Fruit fly (Drosophila melanogaster) whole organism, embryonic: ENCODE data around the gene Sry-alpha.

Experiments used
- Abd-B ChIP-seq: fragments of 200-800 bp; sonication (Bioruptor generic); optimal IDR thresholded peaks from 2 replicates; lab custom pipeline; 2018; ENCODE audit warnings: missing biosample characterization, mild to moderate bottlenecking, missing genetic modification characterization, moderate library complexity
- Awh ChIP-seq: fragments of 200-800 bp; sonication (Bioruptor generic); IDR thresholded peaks from 2 replicates; pipeline ENCODE4, ENCODE4 v1.3.6; 2022; ENCODE audit warnings: missing biosample characterization, missing genetic modification characterization
- CG10654 ChIP-seq: fragments of 200-800 bp; sonication (Bioruptor generic); optimal IDR thresholded peaks from 2 replicates; lab custom pipeline; 2016; ENCODE audit warnings: missing biosample characterization, missing genetic modification characterization
- CG12391 ChIP-seq: fragments of 200-800 bp; sonication (Bioruptor generic); optimal IDR thresholded peaks from 3 replicates; lab custom pipeline; 2018; ENCODE audit warnings: missing biosample characterization, mild to moderate bottlenecking, missing genetic modification characterization, moderate library complexity
- CG13123 ChIP-seq: fragments of 200-800 bp; sonication (Bioruptor generic); optimal IDR thresholded peaks from 2 replicates; lab custom pipeline; 2016; ENCODE audit warnings: missing biosample characterization, missing genetic modification characterization
- CG14014 ChIP-seq: fragments of 200-800 bp; sonication (Bioruptor generic); IDR thresholded peaks from 2 replicates; pipeline ENCODE4 v1.3.6; 2022; ENCODE audit warnings: missing biosample characterization, missing genetic modification characterization
- CG15073 ChIP-seq: fragments of 200-800 bp; sonication (Bioruptor generic); optimal IDR thresholded peaks from 2 replicates; lab custom pipeline; 2016; ENCODE audit warnings: missing biosample characterization, missing genetic modification characterization
- CG16813 ChIP-seq: fragments of 200-800 bp; sonication (Bioruptor generic); IDR thresholded peaks from 3 replicates; pipeline ENCODE4 v1.3.6; 2022; ENCODE audit warnings: missing biosample characterization, missing genetic modification characterization; ENCODE audit not compliant: partially characterized antibody
- CG16863 ChIP-seq: fragments of 200-800 bp; sonication (Bioruptor generic); optimal IDR thresholded peaks from 3 replicates; lab custom pipeline; 2016; ENCODE audit warnings: missing biosample characterization, missing genetic modification characterization
- CG2120 ChIP-seq: fragments of 200-800 bp; sonication (Bioruptor generic); optimal IDR thresholded peaks from 3 replicates; lab custom pipeline; 2016; ENCODE audit warnings: missing biosample characterization, missing genetic modification characterization
- CG2712 ChIP-seq: fragments of 200-800 bp; optimal IDR thresholded peaks from 3 replicates; lab custom pipeline; 2019; ENCODE audit warnings: missing biosample characterization, mild to moderate bottlenecking, missing genetic modification characterization, moderate library complexity
- CG32532 ChIP-seq: fragments of 200-800 bp; sonication (Bioruptor generic); IDR thresholded peaks from 2 replicates; pipeline ENCODE4 v1.3.6; 2022; ENCODE audit warnings: missing biosample characterization, missing genetic modification characterization
- CG4424 ChIP-seq: fragments of 200-800 bp; sonication (Bioruptor generic); optimal IDR thresholded peaks from 3 replicates; lab custom pipeline; 2016; ENCODE audit warnings: missing biosample characterization, missing genetic modification characterization
- CG4730 ChIP-seq: fragments of 200-800 bp; sonication (Bioruptor generic); IDR thresholded peaks from 2 replicates; pipeline ENCODE4 v1.3.6; 2022; ENCODE audit warnings: missing biosample characterization, missing genetic modification characterization
- CG7372 ChIP-seq: fragments of 200-800 bp; sonication (Bioruptor generic); IDR thresholded peaks from 2 replicates; pipeline ENCODE4 v1.3.6; 2022; ENCODE audit warnings: missing biosample characterization, missing genetic modification characterization
- CG8924 ChIP-seq: fragments of 200-800 bp; optimal IDR thresholded peaks from 3 replicates; lab custom pipeline; 2019; ENCODE audit warnings: missing biosample characterization, mild to moderate bottlenecking, missing genetic modification characterization, moderate library complexity
- CG9817 ChIP-seq: fragments of 200-800 bp; sonication (Bioruptor generic); optimal IDR thresholded peaks from 2 replicates; lab custom pipeline; 2018; ENCODE audit warnings: missing biosample characterization, mild to moderate bottlenecking, missing genetic modification characterization, moderate library complexity
- D19A ChIP-seq: fragments of 200-800 bp; optimal IDR thresholded peaks from 3 replicates; lab custom pipeline; 2019; ENCODE audit warnings: missing biosample characterization, mild to moderate bottlenecking, missing genetic modification characterization, moderate library complexity
- Gug ChIP-seq: fragments of 200-800 bp; sonication (Bioruptor generic); IDR thresholded peaks from 4 replicates; pipeline ENCODE4 v1.3.6; 2022; ENCODE audit warnings: missing biosample characterization, missing genetic modification characterization
- H15 ChIP-seq: fragments of 200-800 bp; sonication (Bioruptor generic); IDR thresholded peaks from 3 replicates; pipeline ENCODE4 v1.3.6; 2022; ENCODE audit warnings: missing biosample characterization, missing genetic modification characterization
- HLHmδ ChIP-seq: fragments of 200-800 bp; sonication (Bioruptor generic); optimal IDR thresholded peaks from 2 replicates; lab custom pipeline; 2018; ENCODE audit warnings: missing biosample characterization, mild to moderate bottlenecking, missing genetic modification characterization, moderate library complexity
- Hr39 ChIP-seq: fragments of >200 bp; optimal IDR thresholded peaks from 2 replicates; lab custom pipeline; 2017
- Mad ChIP-seq: fragments of 200-800 bp; sonication (Bioruptor generic); optimal IDR thresholded peaks from 2 replicates; lab custom pipeline; 2016; ENCODE audit warnings: missing biosample characterization, missing genetic modification characterization
- Meics ChIP-seq: fragments of 200-800 bp; sonication (Bioruptor generic); optimal IDR thresholded peaks from 2 replicates; lab custom pipeline; 2017; ENCODE audit warnings: missing biosample characterization, mild to moderate bottlenecking, missing genetic modification characterization
- Nf-YC ChIP-seq: fragments of 200-800 bp; optimal IDR thresholded peaks from 3 replicates; lab custom pipeline; 2019; ENCODE audit warnings: missing biosample characterization, mild to moderate bottlenecking, missing genetic modification characterization, moderate library complexity
- Ptx1 ChIP-seq: fragments of 200-800 bp; sonication (Bioruptor generic); IDR thresholded peaks from 2 replicates; pipeline ENCODE4 v1.3.6; 2022; ENCODE audit warnings: missing biosample characterization, missing genetic modification characterization
- Scr ChIP-seq: fragments of 200-800 bp; sonication (Bioruptor generic); IDR thresholded peaks from 2 replicates; pipeline ENCODE4 v1.3.6; 2022; ENCODE audit warnings: missing biosample characterization, missing genetic modification characterization; ENCODE audit not compliant: partially characterized antibody
- ab ChIP-seq: fragments of 200-800 bp; sonication (Bioruptor generic); optimal IDR thresholded peaks from 2 replicates; lab custom pipeline; 2016; ENCODE audit warnings: missing biosample characterization, missing genetic modification characterization
- ac ChIP-seq: fragments of 200-800 bp; sonication (Bioruptor generic); optimal IDR thresholded peaks from 3 replicates; lab custom pipeline; 2017; ENCODE audit warnings: missing biosample characterization, mild to moderate bottlenecking, missing genetic modification characterization
- amos ChIP-seq: fragments of 200-800 bp; sonication (Bioruptor generic); IDR thresholded peaks from 2 replicates; pipeline ENCODE4 v1.3.6; 2022; ENCODE audit warnings: missing biosample characterization, missing genetic modification characterization; ENCODE audit not compliant: partially characterized antibody
- crol ChIP-seq: fragments of 200-800 bp; sonication (Bioruptor generic); IDR thresholded peaks from 2 replicates; pipeline ENCODE4 v1.3.6; 2022; ENCODE audit warnings: missing biosample characterization, missing genetic modification characterization
- fd64A ChIP-seq: fragments of 200-800 bp; sonication (Bioruptor generic); optimal IDR thresholded peaks from 3 replicates; lab custom pipeline; 2018; ENCODE audit warnings: missing biosample characterization, mild to moderate bottlenecking, missing genetic modification characterization
- ftz-f1 ChIP-seq: fragments of 200-800 bp; sonication (Bioruptor generic); optimal IDR thresholded peaks from 2 replicates; lab custom pipeline; 2016; ENCODE audit warnings: missing biosample characterization, missing genetic modification characterization
- gcm2 ChIP-seq: fragments of 200-800 bp; sonication (Bioruptor generic); optimal IDR thresholded peaks from 2 replicates; lab custom pipeline; 2016; ENCODE audit warnings: missing biosample characterization, missing genetic modification characterization
- gfzf ChIP-seq: fragments of 200-800 bp; sonication (Bioruptor generic); optimal IDR thresholded peaks from 2 replicates; lab custom pipeline; 2016; ENCODE audit warnings: missing biosample characterization, mild to moderate bottlenecking, missing genetic modification characterization, moderate library complexity
- gsb ChIP-seq: fragments of 200-800 bp; sonication (Bioruptor generic); IDR thresholded peaks from 2 replicates; pipeline ENCODE4 v1.3.6; 2022; ENCODE audit warnings: missing biosample characterization, missing genetic modification characterization
- hbn ChIP-seq: fragments of 200-800 bp; sonication (Bioruptor generic); IDR thresholded peaks from 2 replicates; pipeline ENCODE4 v1.3.6; 2022; ENCODE audit warnings: missing biosample characterization, missing genetic modification characterization; ENCODE audit not compliant: partially characterized antibody
- jing ChIP-seq: fragments of 200-800 bp; sonication (Bioruptor generic); optimal IDR thresholded peaks from 2 replicates; lab custom pipeline; 2018; ENCODE audit warnings: missing biosample characterization, mild to moderate bottlenecking, missing genetic modification characterization
- ken ChIP-seq: fragments of 200-800 bp; sonication (Bioruptor generic); IDR thresholded peaks from 3 replicates; pipeline ENCODE4 v1.3.6; 2022; ENCODE audit warnings: missing biosample characterization, missing genetic modification characterization
- lab ChIP-seq: fragments of 200-800 bp; sonication (Bioruptor generic); optimal IDR thresholded peaks from 3 replicates; lab custom pipeline; 2017; ENCODE audit warnings: missing biosample characterization, missing genetic modification characterization, mild to moderate bottlenecking, moderate library complexity, missing genetic modification reagents
- lmd ChIP-seq: fragments of 200-800 bp; sonication (Bioruptor generic); IDR thresholded peaks from 2 replicates; pipeline ENCODE4 v1.3.6; 2022; ENCODE audit warnings: missing biosample characterization, missing genetic modification characterization
- phol ChIP-seq: fragments of 200-800 bp; sonication (Bioruptor generic); optimal IDR thresholded peaks from 3 replicates; lab custom pipeline; 2018; ENCODE audit warnings: missing biosample characterization, mild to moderate bottlenecking, missing genetic modification characterization, moderate library complexity
- ro ChIP-seq: fragments of 200-800 bp; sonication (Bioruptor generic); IDR thresholded peaks from 2 replicates; pipeline ENCODE4 v1.3.6; 2022; ENCODE audit warnings: missing biosample characterization, missing genetic modification characterization
- sim ChIP-seq: fragments of 200-800 bp; sonication (Bioruptor generic); IDR thresholded peaks from 2 replicates; pipeline ENCODE4 v1.3.6; 2022; ENCODE audit warnings: missing biosample characterization, missing genetic modification characterization
- sna ChIP-seq: fragments of 200-800 bp; sonication (Bioruptor generic); IDR thresholded peaks from 2 replicates; pipeline ENCODE4 v1.3.6; 2022; ENCODE audit warnings: missing biosample characterization, missing genetic modification characterization; ENCODE audit not compliant: partially characterized antibody
- so ChIP-seq: fragments of 200-800 bp; sonication (Bioruptor generic); IDR thresholded peaks from 3 replicates; pipeline ENCODE4 v1.3.6; 2022; ENCODE audit warnings: missing biosample characterization, missing genetic modification characterization
- sqz ChIP-seq: fragments of 200-800 bp; sonication (Bioruptor generic); optimal IDR thresholded peaks from 3 replicates; lab custom pipeline; 2018; ENCODE audit warnings: missing biosample characterization, mild to moderate bottlenecking, missing genetic modification characterization
- toy ChIP-seq: fragments of 200-800 bp; sonication (Bioruptor generic); IDR thresholded peaks from 2 replicates; pipeline ENCODE4 v1.3.6; 2022; ENCODE audit warnings: missing biosample characterization, missing genetic modification characterization
- twi ChIP-seq: fragments of 200-800 bp; optimal IDR thresholded peaks from 2 replicates; lab custom pipeline; 2019; ENCODE audit warnings: missing biosample characterization, mild to moderate bottlenecking, missing genetic modification characterization, moderate library complexity
- wor ChIP-seq: fragments of 200-800 bp; sonication (Bioruptor generic); IDR thresholded peaks from 2 replicates; pipeline ENCODE4 v1.3.6; 2022; ENCODE audit warnings: missing biosample characterization, missing genetic modification characterization

Sry-alpha gene

dm6 chr3R:30014977-30015514 lies 24.5 kb upstream of the Sry-alpha start, which contains the start of gene CG7920 (continued):
- TF ChIP-seq gfzf (GFP tag; lab: Kevin White, UChicago) (peak; percentile 48), hbn (GFP tag; lab: Robert Waterston, UW) (peak; percentile 54; the same call in 1 of the 2 replicates), Abd-B (no peak), CG2712 (tag; lab: Kevin White, UChicago) (peak; percentile 6), ab (no peak), Gug (GFP tag; lab: Robert Waterston, UW) (no peak), ftz-f1 (GFP tag; lab: Kevin White, UChicago) (no peak)
- TF ChIP-seq, all 482 proteins: peak for 156

DNA sequence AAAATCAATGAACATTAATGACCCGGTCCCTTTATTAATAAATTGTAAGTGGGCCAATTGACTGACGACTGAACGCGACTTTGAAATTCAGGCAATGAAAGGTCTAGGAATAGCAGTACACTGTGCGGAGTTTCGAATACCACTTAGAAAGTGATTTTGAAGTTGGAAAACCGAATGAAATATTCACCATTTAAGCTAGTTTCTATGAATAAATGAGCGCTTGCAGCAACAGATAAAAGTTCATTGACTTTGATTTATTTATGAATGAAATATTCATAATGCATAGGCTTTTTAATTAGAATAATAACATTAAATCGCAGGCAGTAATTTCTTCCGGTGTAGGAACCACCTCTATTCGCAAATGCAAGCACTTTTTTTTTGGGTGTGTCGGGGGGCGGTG lies 18.5 kb upstream of the Sry-alpha start:
- TF ChIP-seq lmd (GFP tag; lab: Robert Waterston, UW) (peak; percentile 30; the same call in 1 of the 2 replicates), toy (GFP tag; lab: Robert Waterston, UW) (no peak), sim (GFP tag; lab: Robert Waterston, UW) (no peak), CG14014 (0 out of 2 replicates have a peak, but pooled peaks have one; percentile 27), wor (GFP tag; lab: Robert Waterston, UW) (no peak), sqz (GFP tag; lab: Kevin White, UChicago) (no peak), lab (peak; percentile 13), Meics (peak; percentile 37), CG16813 (no peak), sna (GFP tag; lab: Robert Waterston, UW) (no peak), CG4730 (GFP tag; lab: Robert Waterston, UW) (0 out of 2 replicates have a peak, but pooled peaks have one; percentile 27), Ptx1 (GFP tag; lab: Robert Waterston, UW) (0 out of 2 replicates have a peak, but pooled peaks have one; percentile 31), Mad (GFP tag; lab: Kevin White, UChicago) (no peak), CG2120 (GFP tag; lab: Kevin White, UChicago) (peak; percentile 10), Awh (GFP tag; lab: Robert Waterston, UW) (0 out of 2 replicates have a peak, but pooled peaks have one; percentile 46), CG15073 (GFP tag; lab: Kevin White, UChicago) (no peak), CG16863 (GFP tag; lab: Kevin White, UChicago) (no peak), crol (no peak), Nf-YC (tag; lab: Kevin White, UChicago) (no peak), CG32532 (peak; percentile 27; the same call in 1 of the 2 replicates), phol (tag; lab: Kevin White, UChicago) (peak; percentile 30), ac (GFP tag; lab: Kevin White, UChicago) (no peak), amos (GFP tag; lab: Robert Waterston, UW) (no peak), CG12391 (peak; percentile 30), CG9817 (tag; lab: Kevin White, UChicago) (peak; percentile 17), CG4424 (GFP tag; lab: Kevin White, UChicago) (peak; percentile 29), jing (GFP tag; lab: Kevin White, UChicago) (no peak), gcm2 (no peak), Hr39 (lab: Kevin White, UChicago) (no peak), CG8924 (tag; lab: Kevin White, UChicago) (peak; percentile 8), CG7372 (no peak), ro (GFP tag; lab: Robert Waterston, UW) (no peak), D19A (no peak), gsb (no peak), CG13123 (GFP tag; lab: Kevin White, UChicago) (no peak), fd64A (GFP tag; lab: Kevin White, UChicago) (no peak), Scr (GFP tag; lab: Robert Waterston, UW) (no peak), twi (tag; lab: Kevin White, UChicago) (no peak), CG10654 (GFP tag; lab: Kevin White, UChicago) (no peak), so (GFP tag; lab: Robert Waterston, UW) (no peak), ken (no peak), HLHmδ (GFP tag; lab: Kevin White, UChicago) (no peak), H15 (no peak)
